Worm (Caenorhabditis elegans) whole organism, young adult: Measurements from ENCODE around the gene F01G10.9.

Experiments used
- F23B12.7 ChIP-seq: sonication (generic microtip); optimal IDR thresholded peaks from 2 replicates; lab custom pipeline; 2017; ENCODE audit warnings: missing genetic modification characterization, mild to moderate bottlenecking, missing compliant biosample characterization, antibody characterized with exemption, moderate library complexity; ENCODE audit not compliant: insufficient read depth
- efl-1 ChIP-seq: fragments of 150-350 bp; optimal IDR thresholded peaks from 2 replicates; lab custom pipeline; 2014; ENCODE audit warnings: missing biosample characterization, missing genetic modification reagents, missing genetic modification characterization
- hmg-1.2 ChIP-seq: fragments of 200-800 bp; sonication (Bioruptor generic); IDR thresholded peaks from 2 replicates; pipeline ENCODE4 v1.3.6; 2022; ENCODE audit warnings: missing genetic modification reagents, missing genetic modification characterization, missing compliant biosample characterization
- mes-4 ChIP-seq: sonication (generic microtip); optimal IDR thresholded peaks from 2 replicates; lab custom pipeline; 2016; ENCODE audit warnings: missing genotype, missing genetic modification characterization, missing compliant biosample characterization
- pha-4 ChIP-seq: fragments of 150-350 bp; sonication (generic microtip); optimal IDR thresholded peaks from 2 replicates; lab custom pipeline; 2014; ENCODE audit warnings: missing biosample characterization, missing genetic modification reagents, missing genetic modification characterization
- repo-1 ChIP-seq: sonication (generic microtip); optimal IDR thresholded peaks from 2 replicates; lab custom pipeline; 2017; ENCODE audit warnings: mild to moderate bottlenecking, missing genetic modification characterization, missing compliant biosample characterization
- sea-2 ChIP-seq: fragments of 200-800 bp; sonication (Bioruptor generic); IDR thresholded peaks from 2 replicates; pipeline ENCODE4 v1.3.6; 2022; ENCODE audit warnings: missing genetic modification characterization, missing compliant biosample characterization
- unc-130 ChIP-seq: sonication (generic microtip); optimal IDR thresholded peaks from 2 replicates; lab custom pipeline; 2016; ENCODE audit warnings: missing genetic modification reagents, missing genetic modification characterization, missing compliant biosample characterization
- unc-62 ChIP-seq: fragments of 150-350 bp; optimal IDR thresholded peaks from 2 replicates; lab custom pipeline; 2014; ENCODE audit warnings: missing biosample characterization, missing genetic modification reagents, missing genetic modification characterization

ce11 chrIV:10236106-10236505 is 23.4 kb downstream of the F01G10.9 start:
- no peak for TF ChIP-seq mes-4 (tag; lab: Kevin White, UChicago)
- no peak for TF ChIP-seq efl-1 (GFP tag; lab: Kevin White, UChicago)
- TF ChIP-seq hmg-1.2 (GFP tag; lab: Robert Waterston, UW) = no peak
- no peak for TF ChIP-seq unc-62 (GFP tag; lab: Kevin White, UChicago)
- TF ChIP-seq sea-2 (GFP tag; lab: Robert Waterston, UW) = no peak
- no peak for TF ChIP-seq F23B12.7
- TF ChIP-seq repo-1 = no peak
- no peak for TF ChIP-seq pha-4 (tag; lab: Kevin White, UChicago)
- no peak for TF ChIP-seq unc-130 (GFP tag; lab: Kevin White, UChicago)
